Worm (Caenorhabditis elegans) whole organism, L4/young adult: Measurements from ENCODE around the gene hmp-1.

Experiments
- dao-5 ChIP-seq: sonication (generic microtip); optimal IDR thresholded peaks from 2 replicates; lab custom pipeline; 2016; ENCODE audit warnings: missing genotype, missing genetic modification characterization, moderate library complexity, missing compliant biosample characterization
- him-1 ChIP-seq: sonication (generic microtip); optimal IDR thresholded peaks from 2 replicates; lab custom pipeline; 2016; ENCODE audit warnings: missing genotype, missing genetic modification reagents, missing genetic modification characterization, missing compliant biosample characterization

DNA sequence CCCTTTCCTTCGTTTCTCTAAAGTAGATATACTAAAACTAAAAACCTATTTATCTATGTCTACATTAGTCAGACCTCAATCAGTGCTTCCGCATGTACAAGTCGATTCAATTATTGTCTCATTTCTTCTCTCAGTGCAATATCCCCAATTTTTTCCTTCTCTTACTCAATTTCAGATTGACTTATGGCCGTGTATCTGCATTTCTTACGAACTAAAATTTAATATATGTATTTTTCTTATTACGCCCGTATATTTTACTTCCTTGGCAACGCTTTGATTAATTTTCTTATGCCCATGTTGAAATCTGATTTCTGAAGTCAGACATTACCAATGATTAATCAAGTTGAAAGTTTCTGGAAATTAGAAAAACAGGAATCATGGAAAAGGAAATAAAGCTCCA is 9.2 kb downstream of the hmp-1 start:
- TF ChIP-seq dao-5 (no peak), him-1 (tag; lab: Kevin White, UChicago) (no peak)
